Worm (Caenorhabditis elegans) whole organism, mixed stage, embryonic: ENCODE measurements around the gene jun-1.

Experiments
- elt-1 ChIP-seq: sonication (generic microtip); optimal IDR thresholded peaks from 2 replicates; lab custom pipeline; 2017; ENCODE audit warnings: missing genetic modification characterization, mild to moderate bottlenecking, missing compliant biosample characterization, antibody characterized with exemption, moderate library complexity, borderline replicate concordance; ENCODE audit not compliant: insufficient read depth
- unc-62 ChIP-seq: fragments of 150-350 bp; optimal IDR thresholded peaks from 2 replicates; lab custom pipeline; 2014; ENCODE audit warnings: missing biosample characterization, missing genetic modification reagents, missing genetic modification characterization

- TF ChIP-seq elt-1 (tag; lab: Kevin White, UChicago): no peak
- TF ChIP-seq unc-62 (GFP tag; lab: Kevin White, UChicago): no peak
These were observed 26.3 kb downstream of the jun-1 start, which contains the start of gene Y9C2UA.1 for ce11 chrII:9139172-9139700.
